Worm (Caenorhabditis elegans) whole organism, L2 larva: Measurements from ENCODE around the gene srz-101.

ENCODE experiments used
- F13H6.1 ChIP-seq: sonication (generic microtip); optimal IDR thresholded peaks from 2 replicates; lab custom pipeline; 2016; ENCODE audit warnings: missing genetic modification characterization, missing compliant biosample characterization
- Y55F3AM.14 ChIP-seq: fragments of 200-800 bp; sonication (Bioruptor generic); optimal IDR thresholded peaks from 2 replicates; lab custom pipeline; 2018; ENCODE audit warnings: mild to moderate bottlenecking, missing genetic modification characterization, missing compliant biosample characterization
- ZK546.5 ChIP-seq: sonication (generic microtip); optimal IDR thresholded peaks from 2 replicates; lab custom pipeline; 2017; ENCODE audit warnings: missing biosample characterization, missing genetic modification characterization
- aly-2 ChIP-seq: fragments of 150-350 bp; optimal IDR thresholded peaks from 2 replicates; lab custom pipeline; 2014; ENCODE audit warnings: missing biosample characterization, missing genetic modification characterization
- ama-1 ChIP-seq: fragments of 150-350 bp; optimal IDR thresholded peaks from 2 replicates; lab custom pipeline; 2018; ENCODE audit warnings: inconsistent platforms
- ceh-16 ChIP-seq: fragments of 150-350 bp; optimal IDR thresholded peaks from 2 replicates; lab custom pipeline; 2014; ENCODE audit warnings: missing biosample characterization, missing genetic modification characterization
- ceh-82 ChIP-seq: fragments of 150-350 bp; optimal IDR thresholded peaks from 2 replicates; lab custom pipeline; 2014; ENCODE audit warnings: missing biosample characterization, missing genetic modification characterization
- crh-2 ChIP-seq: sonication (generic microtip); optimal IDR thresholded peaks from 2 replicates; lab custom pipeline; 2017; ENCODE audit warnings: missing biosample characterization, missing genetic modification characterization
- egl-27 ChIP-seq: sonication (generic microtip); optimal IDR thresholded peaks from 3 replicates; lab custom pipeline; 2017; ENCODE audit warnings: missing biosample characterization, missing genetic modification reagents, missing genetic modification characterization
- elt-1 ChIP-seq: fragments of 150-350 bp; optimal IDR thresholded peaks from 2 replicates; lab custom pipeline; 2014; ENCODE audit warnings: missing biosample characterization, missing genetic modification characterization
- elt-3 ChIP-seq: sonication (generic microtip); optimal IDR thresholded peaks from 2 replicates; lab custom pipeline; 2017; ENCODE audit warnings: missing biosample characterization, missing genetic modification characterization
- fos-1 ChIP-seq: fragments of 150-350 bp; optimal IDR thresholded peaks from 2 replicates; lab custom pipeline; 2014; ENCODE audit warnings: missing biosample characterization, missing genetic modification characterization
- gmeb-1 ChIP-seq: fragments of 150-350 bp; optimal IDR thresholded peaks from 2 replicates; lab custom pipeline; 2014; ENCODE audit warnings: missing biosample characterization, missing genetic modification characterization
- lin-11 ChIP-seq: fragments of 150-350 bp; sonication (generic microtip); optimal IDR thresholded peaks from 2 replicates; lab custom pipeline; 2014; ENCODE audit warnings: missing biosample characterization, missing genetic modification characterization, inconsistent platforms, mixed read lengths
- lin-39 ChIP-seq: fragments of 150-350 bp; optimal IDR thresholded peaks from 2 replicates; lab custom pipeline; 2014; ENCODE audit warnings: missing biosample characterization, missing genetic modification reagents, missing genetic modification characterization
- mab-5 ChIP-seq: fragments of 150-350 bp; optimal IDR thresholded peaks from 2 replicates; lab custom pipeline; 2014; ENCODE audit warnings: missing biosample characterization, missing genetic modification characterization
- mdl-1 ChIP-seq, 2 experiments: fragments of 150-350 bp in 1 of 2; sonication (generic microtip) in 1 of 2; optimal IDR thresholded peaks; 2 replicates each; lab custom pipeline; 2017; ENCODE audit warnings: missing biosample characterization in 2 of 2, missing genetic modification characterization in 2 of 2
- nhr-10 ChIP-seq: sonication (generic microtip); optimal IDR thresholded peaks from 2 replicates; lab custom pipeline; 2017; ENCODE audit warnings: missing biosample characterization, missing genetic modification characterization
- nhr-12 ChIP-seq: fragments of 150-350 bp; optimal IDR thresholded peaks from 2 replicates; lab custom pipeline; 2014; ENCODE audit warnings: missing biosample characterization, missing genetic modification characterization
- nhr-129 ChIP-seq: fragments of 150-350 bp; optimal IDR thresholded peaks from 2 replicates; lab custom pipeline; 2014; ENCODE audit warnings: missing biosample characterization, missing genetic modification characterization
- nhr-21 ChIP-seq: fragments of 150-350 bp; optimal IDR thresholded peaks from 2 replicates; lab custom pipeline; 2014; ENCODE audit warnings: missing biosample characterization, missing genetic modification characterization
- nhr-23 ChIP-seq: fragments of 150-350 bp; optimal IDR thresholded peaks from 2 replicates; lab custom pipeline; 2014; ENCODE audit warnings: missing biosample characterization, missing genetic modification reagents, missing genetic modification characterization
- nhr-237 ChIP-seq: fragments of 150-350 bp; optimal IDR thresholded peaks from 2 replicates; lab custom pipeline; 2014; ENCODE audit warnings: missing biosample characterization, missing genetic modification characterization
- nhr-25 ChIP-seq: fragments of 150-350 bp; sonication (generic microtip); optimal IDR thresholded peaks from 3 replicates; lab custom pipeline; 2014; ENCODE audit warnings: missing biosample characterization, missing genetic modification characterization
- nhr-6 ChIP-seq: fragments of 150-350 bp; optimal IDR thresholded peaks from 2 replicates; lab custom pipeline; 2014; ENCODE audit warnings: missing biosample characterization, missing genetic modification characterization
- nhr-77 ChIP-seq: fragments of 150-350 bp; optimal IDR thresholded peaks from 2 replicates; lab custom pipeline; 2014; ENCODE audit warnings: missing biosample characterization, missing genetic modification characterization
- peb-1 ChIP-seq: fragments of 150-350 bp; optimal IDR thresholded peaks from 2 replicates; lab custom pipeline; 2014; ENCODE audit warnings: missing biosample characterization, missing genetic modification characterization
- sem-4 ChIP-seq: fragments of 150-350 bp; optimal IDR thresholded peaks from 2 replicates; lab custom pipeline; 2014; ENCODE audit warnings: missing biosample characterization, missing genetic modification reagents, missing genetic modification characterization
- skn-1 ChIP-seq: sonication (generic microtip); optimal IDR thresholded peaks from 2 replicates; lab custom pipeline; 2017; ENCODE audit warnings: missing biosample characterization, missing genetic modification characterization
- sma-3 ChIP-seq: sonication (generic microtip); optimal IDR thresholded peaks from 2 replicates; lab custom pipeline; 2016; ENCODE audit warnings: missing genetic modification reagents, missing genetic modification characterization, missing compliant biosample characterization
- sma-9 ChIP-seq, 2 experiments: fragments of 150-350 bp in 1 of 2; sonication (generic microtip) in 1 of 2; optimal IDR thresholded peaks; 2 replicates each; lab custom pipeline; 2014 to 2016; ENCODE audit warnings: missing genetic modification characterization in 2 of 2, mild to moderate bottlenecking in 1 of 2, missing biosample characterization in 1 of 2, missing compliant biosample characterization in 1 of 2, missing genetic modification reagents in 1 of 2, moderate library complexity in 1 of 2
- snpc-4 ChIP-seq: fragments of 150-350 bp; optimal IDR thresholded peaks from 2 replicates; lab custom pipeline; 2014; ENCODE audit warnings: missing biosample characterization, missing genetic modification characterization
- unc-39 ChIP-seq: fragments of 150-350 bp; optimal IDR thresholded peaks from 2 replicates; lab custom pipeline; 2014; ENCODE audit warnings: missing biosample characterization, missing genetic modification characterization
- unc-55 ChIP-seq: fragments of 150-350 bp; sonication (generic microtip); optimal IDR thresholded peaks from 3 replicates; lab custom pipeline; 2014; ENCODE audit warnings: missing biosample characterization, missing genetic modification reagents, missing genetic modification characterization
- unc-62 ChIP-seq: fragments of 150-350 bp; optimal IDR thresholded peaks from 2 replicates; lab custom pipeline; 2014; ENCODE audit warnings: missing biosample characterization, missing genetic modification reagents, missing genetic modification characterization
- zag-1 ChIP-seq: fragments of 150-350 bp; optimal IDR thresholded peaks from 2 replicates; lab custom pipeline; 2014; ENCODE audit warnings: missing biosample characterization, missing genetic modification characterization
- ztf-1 ChIP-seq: fragments of 200-800 bp; sonication (Bioruptor generic); conservative IDR thresholded peaks from 2 replicates; pipeline ENCODE4 v1.3.6; 2022; ENCODE audit warnings: missing genetic modification characterization, missing compliant biosample characterization
- ztf-4 ChIP-seq: fragments of 150-350 bp; optimal IDR thresholded peaks from 2 replicates; lab custom pipeline; 2014; ENCODE audit warnings: missing biosample characterization, missing genetic modification characterization

srz-101 gene

ce11 chrV:16731600-16731999, 37.0 kb downstream of the srz-101 start, which contains the start of gene srz-100:
Gene srz-100 (plus strand): TSS chrV:16731900.
- TF ChIP-seq fos-1 (tag; lab: Kevin White, UChicago) (no peak), ZK546.5 (tag; lab: Kevin White, UChicago) (no peak), nhr-12 (tag; lab: Kevin White, UChicago) (no peak), lin-11 (no peak), unc-39 (tag; lab: Kevin White, UChicago) (no peak), ama-1 (lab: Kevin White, UChicago) (no peak), nhr-77 (tag; lab: Kevin White, UChicago) (no peak), ceh-82 (tag; lab: Kevin White, UChicago) (no peak), mab-5 (tag; lab: Kevin White, UChicago) (no peak), nhr-129 (tag; lab: Kevin White, UChicago) (no peak), zag-1 (tag; lab: Kevin White, UChicago) (no peak), F13H6.1 (tag; lab: Kevin White, UChicago) (no peak), crh-2 (tag; lab: Kevin White, UChicago) (no peak), snpc-4 (tag; lab: Kevin White, UChicago) (no peak), elt-1 (tag; lab: Kevin White, UChicago) (no peak), ztf-4 (tag; lab: Kevin White, UChicago) (no peak), skn-1 (no peak), sma-3 (GFP tag; lab: Kevin White, UChicago) (no peak), lin-39 (tag; lab: Kevin White, UChicago) (no peak), ztf-1 (GFP tag; lab: Robert Waterston, UW) (no peak)

DNA sequence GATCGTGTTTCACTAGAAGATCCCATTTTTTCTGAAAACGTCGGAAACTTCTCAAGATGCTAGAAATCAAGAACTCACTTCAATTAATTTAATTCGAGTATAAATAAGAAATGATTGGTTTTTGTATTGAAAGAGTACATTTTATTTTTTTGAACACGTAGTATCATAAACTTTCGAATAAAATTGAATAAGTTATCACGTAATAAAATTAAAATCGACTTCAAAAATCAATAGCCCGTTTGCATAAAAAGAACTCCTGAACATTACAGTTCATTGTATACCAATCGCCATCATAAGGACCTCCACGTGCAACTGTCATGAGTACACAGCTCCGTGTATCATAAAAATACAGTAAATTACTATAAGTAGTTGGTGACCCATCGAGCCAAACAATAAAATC, 39.0 kb downstream of the srz-101 start, which contains the start of gene T25E12.16:
T25E12.16 (minus strand) TSS at position 101 of the 400 bp plus-strand sequence.
- TF ChIP-seq nhr-12 (tag; lab: Kevin White, UChicago) (no peak), peb-1 (no peak), ZK546.5 (tag; lab: Kevin White, UChicago) (no peak), ama-1 (lab: Kevin White, UChicago) (no peak), unc-62 (GFP tag; lab: Kevin White, UChicago) (no peak), elt-1 (tag; lab: Kevin White, UChicago) (no peak), lin-11 (no peak), unc-55 (no peak), aly-2 (tag; lab: Kevin White, UChicago) (no peak), gmeb-1 (no peak), sem-4 (tag; lab: Kevin White, UChicago) (no peak), egl-27 (tag; lab: Kevin White, UChicago) (no peak), nhr-21 (tag; lab: Kevin White, UChicago) (no peak), mdl-1 (tag; optimal IDR thresholded peaks at IDR 0.05; lab: Kevin White, UChicago) (no peak), crh-2 (tag; lab: Kevin White, UChicago) (no peak), elt-3 (tag; lab: Kevin White, UChicago) (no peak)

- TF ChIP-seq mdl-1 (tag; optimal IDR thresholded peaks at IDR 0.05; lab: Kevin White, UChicago) (no peak), nhr-25 (tag; lab: Kevin White, UChicago) (no peak), aly-2 (tag; lab: Kevin White, UChicago) (no peak), lin-11 (no peak), ztf-1 (GFP tag; lab: Robert Waterston, UW) (no peak), nhr-21 (tag; lab: Kevin White, UChicago) (no peak)
Measured at ce11 chrV:16735518-16735917, 40.9 kb downstream of the srz-101 start, which contains the start of the genes clec-38 and clec-34. Gene clec-38 (minus strand): TSS chrV:16735618. Gene clec-34 (plus strand): TSS chrV:16735765.

DNA sequence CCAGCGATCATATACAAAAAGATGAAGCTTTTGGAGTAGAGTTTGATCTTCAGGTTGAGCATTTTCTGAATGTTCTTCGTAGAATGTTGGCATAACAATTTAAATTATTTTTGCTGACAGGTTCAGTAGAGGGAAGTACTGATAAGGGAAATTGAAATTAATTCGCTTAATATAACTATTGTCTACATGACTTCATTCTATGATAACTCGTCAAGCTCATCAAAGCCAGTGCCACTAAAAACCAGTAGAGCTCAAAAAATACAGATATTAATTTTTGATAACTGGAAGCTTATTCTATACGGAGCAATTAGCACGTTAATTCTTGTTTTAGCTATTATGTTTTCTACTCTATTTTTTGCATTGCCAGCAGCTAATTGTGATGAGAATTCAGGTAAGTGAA, 44.5 kb downstream of the srz-101 start, which contains the start of the genes clec-29 and clec-39:
clec-29 (minus strand) TSS at position 101 of the 400 bp plus-strand sequence.
clec-39 (plus strand) TSS at position 169 of the 400 bp plus-strand sequence.
- TF ChIP-seq elt-3 (tag; lab: Kevin White, UChicago) (no peak), nhr-23 (no peak), ceh-16 (no peak), Y55F3AM.14 (GFP tag; lab: Kevin White, UChicago) (no peak), unc-62 (GFP tag; lab: Kevin White, UChicago) (no peak), lin-39 (tag; lab: Kevin White, UChicago) (no peak), unc-39 (tag; lab: Kevin White, UChicago) (no peak), snpc-4 (tag; lab: Kevin White, UChicago) (no peak), nhr-237 (tag; lab: Kevin White, UChicago) (no peak), nhr-21 (tag; lab: Kevin White, UChicago) (no peak), zag-1 (tag; lab: Kevin White, UChicago) (no peak), nhr-6 (no peak), nhr-10 (tag; lab: Kevin White, UChicago) (no peak), sma-9 (GFP tag; optimal IDR thresholded peaks at IDR 0.05; lab: Kevin White, UChicago) (no peak), sma-9 (tag; optimal IDR thresholded peaks at IDR 0.05; lab: Kevin White, UChicago) (no peak), gmeb-1 (no peak), egl-27 (tag; lab: Kevin White, UChicago) (no peak), mdl-1 (tag; optimal IDR thresholded peaks at IDR 0.05; lab: Kevin White, UChicago) (no peak)
